Worm (Caenorhabditis elegans): ENCODE results near the gene srw-79.

srw-79 gene

DNA sequence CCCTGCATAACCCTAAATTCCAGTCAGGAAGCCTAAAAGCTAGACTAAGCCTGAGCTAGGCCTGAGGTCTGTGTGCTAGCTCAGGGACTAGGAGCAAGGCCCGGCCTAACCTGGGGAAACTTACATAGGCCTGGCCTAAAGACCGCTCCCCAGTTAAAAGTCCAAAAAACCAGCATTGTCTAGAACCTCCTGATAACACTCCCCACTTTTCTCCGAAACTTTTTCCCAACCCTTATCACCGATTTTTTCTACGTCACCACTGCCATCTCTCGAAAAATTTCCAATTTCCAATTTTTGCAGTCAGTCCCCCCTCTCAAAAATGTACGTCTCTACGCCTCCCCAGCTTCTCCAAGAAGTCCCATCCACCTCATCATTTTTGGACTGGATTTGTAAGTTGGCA lies 22.9 kb upstream of the srw-79 start, which contains the start of gene ZK355.2:
Gene ZK355.2 (plus strand): TSS at position 301 of the 400 bp plus-strand sequence.
- TF ChIP-seq ztf-29 (GFP tag; IDR thresholded peaks at IDR 0.05) (no peak), ref-1 (GFP tag; conservative IDR thresholded peaks at IDR 0.05) (no peak), med-1 (GFP tag; optimal IDR thresholded peaks at IDR 0.05; ENCODE audit: insufficient read depth) (no peak), flt-1 (GFP tag; IDR thresholded peaks at IDR 0.05) (no peak), klf-2 (GFP tag; conservative IDR thresholded peaks at IDR 0.05) (no peak), T22C8.4 (GFP tag; IDR thresholded peaks at IDR 0.05) (no peak), cog-1 (tag; optimal IDR thresholded peaks at IDR 0.05) (no peak), ztf-23 (GFP tag; IDR thresholded peaks at IDR 0.05) (no peak), tab-1 (GFP tag; IDR thresholded peaks at IDR 0.05) (no peak)

ce11 chrII:2925032-2925431 lies 21.5 kb upstream of the srw-79 start:
- TF ChIP-seq cog-1 (tag; optimal IDR thresholded peaks at IDR 0.05) (no peak), flt-1 (GFP tag; IDR thresholded peaks at IDR 0.05) (no peak), klf-2 (GFP tag; conservative IDR thresholded peaks at IDR 0.05) (no peak), tab-1 (GFP tag; IDR thresholded peaks at IDR 0.05) (no peak), ztf-23 (GFP tag; IDR thresholded peaks at IDR 0.05) (no peak)

DNA sequence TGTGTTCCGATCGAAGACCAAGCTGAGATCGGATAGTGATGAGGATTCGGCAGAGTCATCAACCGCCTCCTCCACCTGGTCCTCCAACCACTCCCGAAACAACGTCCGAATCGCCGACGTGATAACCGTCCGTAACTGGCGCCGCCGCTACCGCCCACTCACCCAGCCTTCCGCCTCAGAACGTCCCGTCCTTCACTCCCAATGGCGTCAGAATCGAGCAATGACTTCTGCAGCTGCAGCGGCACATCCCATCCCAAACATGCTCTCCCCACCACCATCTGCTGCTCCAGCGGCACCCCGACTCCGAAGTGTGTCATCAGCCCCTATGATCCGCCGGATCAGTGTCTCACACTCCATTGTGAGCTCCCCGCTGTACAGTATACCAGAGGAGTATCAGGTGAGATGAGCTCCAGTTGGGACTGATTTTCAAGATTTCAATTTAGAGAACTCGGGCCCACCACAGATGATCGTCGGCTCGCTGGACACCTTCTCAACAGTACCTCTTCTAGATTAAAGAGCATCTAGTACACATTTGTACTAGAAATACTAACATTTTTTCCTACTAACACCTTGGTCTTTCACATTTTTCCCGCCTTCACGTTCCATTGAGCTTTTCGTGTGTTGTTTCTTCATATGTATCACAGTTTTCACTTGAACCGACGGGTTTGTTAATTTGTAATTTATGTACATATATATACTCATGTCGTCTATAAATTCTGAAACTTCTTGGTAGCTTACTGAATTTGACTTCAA lies 20.6 kb upstream of the srw-79 start:
- no peak for TF ChIP-seq cog-1 (tag; optimal IDR thresholded peaks at IDR 0.05)

DNA sequence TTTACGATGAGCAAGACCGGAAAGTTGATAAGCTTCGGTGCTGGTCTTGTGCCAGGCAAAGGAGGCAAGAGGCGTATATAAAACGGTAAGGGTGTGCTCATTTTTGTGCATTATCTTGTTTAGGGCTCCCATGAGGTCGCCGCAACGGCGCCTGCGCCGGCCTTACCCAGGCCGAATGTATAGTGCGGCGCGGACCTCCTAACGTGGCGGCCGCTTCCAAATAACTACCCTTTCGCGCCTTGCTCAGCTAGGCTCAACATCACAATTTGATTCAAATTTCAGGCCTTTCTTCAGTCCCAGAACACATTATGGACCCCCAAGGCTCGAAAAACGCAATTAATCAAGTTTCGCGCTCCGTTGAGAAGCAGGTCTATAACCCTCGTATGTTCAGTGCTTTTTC lies 19.0 kb upstream of the srw-79 start, which contains the start of the genes ZK355.3 and ZK355.8:
Gene ZK355.3 (minus strand): TSS at position 101 of the 400 bp plus-strand sequence.
Gene ZK355.8 (plus strand): TSS at position 272 of the 400 bp plus-strand sequence.
- TF ChIP-seq tab-1 (GFP tag; IDR thresholded peaks at IDR 0.05): no peak
- no peak for TF ChIP-seq ztf-29 (GFP tag; IDR thresholded peaks at IDR 0.05)

- TF ChIP-seq med-1 (GFP tag; optimal IDR thresholded peaks at IDR 0.05; ENCODE audit: insufficient read depth) (no peak), ztf-23 (GFP tag; IDR thresholded peaks at IDR 0.05) (no peak), cog-1 (tag; optimal IDR thresholded peaks at IDR 0.05) (no peak), tab-1 (GFP tag; IDR thresholded peaks at IDR 0.05) (no peak), ztf-29 (GFP tag; IDR thresholded peaks at IDR 0.05) (no peak), klf-2 (GFP tag; conservative IDR thresholded peaks at IDR 0.05) (no peak)
Observed at ce11 chrII:2929846-2930245, 16.7 kb upstream of the srw-79 start.

DNA sequence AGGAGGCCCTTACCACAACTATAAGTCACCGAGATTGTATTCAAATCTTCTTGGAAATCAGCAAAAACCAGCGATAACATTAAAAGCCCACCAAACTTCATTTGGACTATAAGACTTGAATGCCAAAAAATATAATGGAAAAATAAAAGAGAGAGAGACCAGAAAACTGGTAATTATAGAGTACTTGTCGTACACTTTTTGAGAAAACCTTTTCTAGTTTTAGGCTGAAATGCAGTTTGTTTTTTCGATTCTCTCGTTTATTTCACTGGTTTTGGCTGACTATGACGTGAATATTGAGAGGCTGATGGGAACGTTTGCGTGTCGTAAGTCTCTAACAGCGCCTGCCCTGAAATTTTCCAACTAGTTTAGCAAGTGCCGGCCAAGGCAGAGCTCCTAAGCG lies 16.0 kb upstream of the srw-79 start, which contains the start of the genes irld-64 and irld-63:
Gene irld-64 (minus strand): TSS at position 101 of the 400 bp plus-strand sequence.
Gene irld-63 (plus strand): TSS at position 230 of the 400 bp plus-strand sequence.
- TF ChIP-seq ztf-23 (GFP tag; IDR thresholded peaks at IDR 0.05) (no peak), tab-1 (GFP tag; IDR thresholded peaks at IDR 0.05) (no peak), med-1 (GFP tag; optimal IDR thresholded peaks at IDR 0.05; ENCODE audit: insufficient read depth) (no peak), ref-1 (GFP tag; conservative IDR thresholded peaks at IDR 0.05) (no peak), ztf-29 (GFP tag; IDR thresholded peaks at IDR 0.05) (no peak), klf-2 (GFP tag; conservative IDR thresholded peaks at IDR 0.05) (no peak), flt-1 (GFP tag; IDR thresholded peaks at IDR 0.05) (no peak)

DNA sequence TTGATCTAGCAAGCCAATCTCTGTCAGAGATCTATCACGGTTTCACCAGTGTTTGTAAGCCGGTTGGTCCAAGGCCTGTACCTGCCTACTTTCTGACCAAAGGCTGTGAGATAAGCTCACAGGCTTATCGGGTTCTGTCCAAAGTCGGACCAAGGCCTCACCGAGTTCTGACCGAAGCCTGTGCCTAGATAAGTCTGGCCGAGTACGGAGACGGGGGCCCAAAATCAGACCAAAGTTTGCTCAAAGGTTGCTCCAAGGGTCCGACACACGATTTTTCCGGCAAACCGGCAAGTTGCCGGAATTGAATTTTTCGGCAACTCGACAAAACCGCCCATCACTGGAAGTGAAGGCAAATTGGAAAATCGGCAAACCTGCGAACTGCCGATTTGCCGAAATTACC lies 15.0 kb upstream of the srw-79 start:
- TF ChIP-seq ref-1 (GFP tag; conservative IDR thresholded peaks at IDR 0.05) (no peak), ztf-23 (GFP tag; IDR thresholded peaks at IDR 0.05) (peak; percentile 47; the same call in 1 of the 2 replicates)

DNA sequence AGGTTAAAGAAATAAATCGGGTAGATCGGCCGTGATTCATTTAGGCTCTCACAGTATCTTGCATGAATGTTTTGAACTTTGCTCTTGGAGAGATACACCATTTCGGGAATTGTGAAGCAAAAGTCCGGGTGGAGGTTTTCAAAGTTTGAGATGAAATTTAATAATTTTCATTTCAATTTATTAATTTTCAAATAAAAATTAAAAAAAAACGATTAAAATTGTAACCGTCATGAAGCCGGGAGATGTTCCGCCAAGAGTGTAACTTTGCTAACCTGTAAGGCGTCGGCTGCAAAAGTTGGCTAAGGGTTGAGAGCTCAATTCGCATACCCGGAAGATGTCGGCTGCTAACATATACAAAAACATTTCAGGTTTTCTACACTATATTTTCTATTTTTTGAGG lies 12.2 kb upstream of the srw-79 start, which contains the start of gene irld-67:
Gene irld-67 (minus strand): TSS at position 101 of the 400 bp plus-strand sequence.
- no peak for TF ChIP-seq ref-1 (GFP tag; conservative IDR thresholded peaks at IDR 0.05)
- TF ChIP-seq ztf-23 (GFP tag; IDR thresholded peaks at IDR 0.05): no peak
- no peak for TF ChIP-seq ztf-29 (GFP tag; IDR thresholded peaks at IDR 0.05)
- TF ChIP-seq med-1 (GFP tag; optimal IDR thresholded peaks at IDR 0.05; ENCODE audit: insufficient read depth): no peak
- TF ChIP-seq cog-1 (tag; optimal IDR thresholded peaks at IDR 0.05): no peak
- no peak for TF ChIP-seq klf-2 (GFP tag; conservative IDR thresholded peaks at IDR 0.05)
- no peak for TF ChIP-seq T22C8.4 (GFP tag; IDR thresholded peaks at IDR 0.05)
- no peak for TF ChIP-seq flt-1 (GFP tag; IDR thresholded peaks at IDR 0.05)
- TF ChIP-seq tab-1 (GFP tag; IDR thresholded peaks at IDR 0.05): no peak

DNA sequence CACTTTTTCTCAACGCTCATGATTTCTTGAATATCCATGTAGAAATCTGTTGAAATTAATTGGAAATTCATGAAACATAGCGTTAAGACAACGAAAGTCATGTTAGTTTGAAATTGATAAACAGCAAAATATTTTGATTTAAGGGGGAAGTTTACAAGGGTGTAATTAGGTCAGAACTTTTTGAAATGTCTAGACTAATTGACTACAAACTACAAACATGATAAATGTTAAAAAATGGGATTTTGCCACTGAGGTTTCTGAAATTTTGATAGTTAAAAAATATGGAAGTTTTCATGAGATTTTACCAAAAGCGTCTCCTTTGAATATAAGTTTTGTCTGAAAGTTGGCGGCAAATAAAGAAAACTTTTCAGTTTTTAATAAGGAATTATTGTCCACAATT lies 8.7 kb upstream of the srw-79 start, which contains the start of gene irld-65:
Gene irld-65 (minus strand): TSS at position 101 of the 400 bp plus-strand sequence.
- TF ChIP-seq flt-1 (GFP tag; IDR thresholded peaks at IDR 0.05) (no peak), klf-2 (GFP tag; conservative IDR thresholded peaks at IDR 0.05) (no peak), ztf-29 (GFP tag; IDR thresholded peaks at IDR 0.05) (no peak), tab-1 (GFP tag; IDR thresholded peaks at IDR 0.05) (no peak), ztf-23 (GFP tag; IDR thresholded peaks at IDR 0.05) (no peak), T22C8.4 (GFP tag; IDR thresholded peaks at IDR 0.05) (no peak), cog-1 (tag; optimal IDR thresholded peaks at IDR 0.05) (no peak), med-1 (GFP tag; optimal IDR thresholded peaks at IDR 0.05; ENCODE audit: insufficient read depth) (no peak), ref-1 (GFP tag; conservative IDR thresholded peaks at IDR 0.05) (no peak)

ce11 chrII:2939681-2940080 lies 6.9 kb upstream of the srw-79 start:
- TF ChIP-seq tab-1 (GFP tag; IDR thresholded peaks at IDR 0.05): no peak
- no peak for TF ChIP-seq cog-1 (tag; optimal IDR thresholded peaks at IDR 0.05)
- no peak for TF ChIP-seq ztf-29 (GFP tag; IDR thresholded peaks at IDR 0.05)
- TF ChIP-seq T22C8.4 (GFP tag; IDR thresholded peaks at IDR 0.05): no peak
- no peak for TF ChIP-seq klf-2 (GFP tag; conservative IDR thresholded peaks at IDR 0.05)
- no peak for TF ChIP-seq flt-1 (GFP tag; IDR thresholded peaks at IDR 0.05)
- no peak for TF ChIP-seq med-1 (GFP tag; optimal IDR thresholded peaks at IDR 0.05; ENCODE audit: insufficient read depth)
- no peak for TF ChIP-seq ref-1 (GFP tag; conservative IDR thresholded peaks at IDR 0.05)
- TF ChIP-seq ztf-23 (GFP tag; IDR thresholded peaks at IDR 0.05): no peak
